Fruit fly (Drosophila melanogaster): ENCODE measurements around the gene CG14834.

Gene CG14834

dm6 chr3L:7360324-7360852, 13.5 kb upstream of the CG14834 start, which contains the start of gene Sec63 (continued):
- TF ChIP-seq Dref (GFP tag; IDR thresholded peaks at IDR 0.05) (peak; percentile 95), gsb (GFP tag; IDR thresholded peaks at IDR 0.05) (no peak; the same call in 1 of the 2 replicates), Sin3A (optimal IDR thresholded peaks at IDR 0.05) (peak; percentile 59), odd (GFP tag; optimal IDR thresholded peaks at IDR 0.05) (peak; percentile 36), trem (tag; optimal IDR thresholded peaks at IDR 0.05) (peak; percentile 65), CG13424 (tag; optimal IDR thresholded peaks at IDR 0.05) (peak; percentile 68), CG11456 (GFP tag; IDR thresholded peaks at IDR 0.05) (peak; percentile 68; the same call in 1 of the 3 replicates), CG3726 (GFP tag; IDR thresholded peaks at IDR 0.05) (no peak), CG10462 (GFP tag; optimal IDR thresholded peaks at IDR 0.05) (no peak), HmgD (GFP tag; optimal IDR thresholded peaks at IDR 0.05) (peak; percentile 53), CG11398 (GFP tag; optimal IDR thresholded peaks at IDR 0.05) (no peak), Dbx (GFP tag; IDR thresholded peaks at IDR 0.05) (peak; percentile 45; the same call in 2 of the 3 replicates), CG16813 (GFP tag; IDR thresholded peaks at IDR 0.05; ENCODE audit: partially characterized antibody) (peak; percentile 81), disco-r (GFP tag; optimal IDR thresholded peaks at IDR 0.05) (no peak), CG7357 (GFP tag; IDR thresholded peaks at IDR 0.05) (0 out of 3 replicates have a peak, but pooled peaks have one; percentile 24), CG8089 (GFP tag; optimal IDR thresholded peaks at IDR 0.05) (no peak), crc (GFP tag; optimal IDR thresholded peaks at IDR 0.05) (no peak), CG7928 (GFP tag; optimal IDR thresholded peaks at IDR 0.05) (no peak), so (GFP tag; IDR thresholded peaks at IDR 0.05) (peak; percentile 60; the same call in 2 of the 3 replicates), CG17361 (GFP tag; IDR thresholded peaks at IDR 0.05) (peak; percentile 37; the same call in 1 of the 3 replicates), CG12942 (GFP tag; optimal IDR thresholded peaks at IDR 0.05) (peak; percentile 13), Trl (optimal IDR thresholded peaks at IDR 0.05) (no peak), Trl (GFP tag; optimal IDR thresholded peaks at IDR 0.05) (no peak), CG17359 (tag; optimal IDR thresholded peaks at IDR 0.05) (peak; percentile 49), Antp (GFP tag; optimal IDR thresholded peaks at IDR 0.05) (peak; percentile 35), onecut (GFP tag; IDR thresholded peaks at IDR 0.05) (0 out of 2 replicates have a peak, but pooled peaks have one; percentile 5), lbe (GFP tag; optimal IDR thresholded peaks at IDR 0.05) (no peak), CG17186 (GFP tag; optimal IDR thresholded peaks at IDR 0.05) (peak; percentile 41), Hmx (GFP tag; optimal IDR thresholded peaks at IDR 0.05) (no peak), Gug (GFP tag; IDR thresholded peaks at IDR 0.05) (peak; percentile 4; the same call in 1 of the 4 replicates), CG6272 (GFP tag; IDR thresholded peaks at IDR 0.05) (peak; percentile 53), lmd (GFP tag; IDR thresholded peaks at IDR 0.05) (peak; percentile 56; the same call in 1 of the 2 replicates), CG15601 (tag; optimal IDR thresholded peaks at IDR 0.05) (peak; percentile 50), CG16779 (GFP tag; IDR thresholded peaks at IDR 0.05) (0 out of 2 replicates have a peak, but pooled peaks have one; percentile 42), Eip74EF (GFP tag; optimal IDR thresholded peaks at IDR 0.05) (no peak), CG10321 (GFP tag; IDR thresholded peaks at IDR 0.05) (no peak), dm (GFP tag; optimal IDR thresholded peaks at IDR 0.05) (peak; percentile 72), gro (GFP tag; optimal IDR thresholded peaks at IDR 0.05) (peak; percentile 76), fd96Cb (tag; optimal IDR thresholded peaks at IDR 0.05) (peak; percentile 7), lov (optimal IDR thresholded peaks at IDR 0.05) (no peak), lov (GFP tag; IDR thresholded peaks at IDR 0.05) (0 out of 3 replicates have a peak, but pooled peaks have one; percentile 54), wek (GFP tag; optimal IDR thresholded peaks at IDR 0.05) (no peak), CG9876 (GFP tag; optimal IDR thresholded peaks at IDR 0.05) (no peak), CG3065 (GFP tag; optimal IDR thresholded peaks at IDR 0.05) (peak; percentile 52), CG4820 (GFP tag; optimal IDR thresholded peaks at IDR 0.05) (peak; percentile 21), cas (GFP tag; IDR thresholded peaks at IDR 0.05) (0 out of 2 replicates have a peak, but pooled peaks have one; percentile 34), Myb (GFP tag; optimal IDR thresholded peaks at IDR 0.05) (peak; percentile 1), Neu2 (GFP tag; optimal IDR thresholded peaks at IDR 0.05; ENCODE audit: borderline replicate concordance) (no peak), CG3838 (GFP tag; optimal IDR thresholded peaks at IDR 0.05) (peak; percentile 2), D (optimal IDR thresholded peaks at IDR 0.05) (no peak), D (GFP tag; optimal IDR thresholded peaks at IDR 0.05) (peak; percentile 3), jigr1 (GFP tag; IDR thresholded peaks at IDR 0.05) (no peak)
